Fruit fly (Drosophila melanogaster) whole organism, adult: ENCODE measurements around the gene CG1662.
A peak's percentile ranks its signal among the peaks of the same experiment; 100 is the strongest.

Experiments used
- CG11617 ChIP-seq: fragments of 200-800 bp; sonication (Bioruptor generic); optimal IDR thresholded peaks from 2 replicates; lab custom pipeline; 2017; ENCODE audit warnings: mild to moderate bottlenecking, missing biosample characterization, missing genetic modification reagents, missing genetic modification characterization
- CG12768 ChIP-seq: fragments of 200-800 bp; sonication (Bioruptor generic); optimal IDR thresholded peaks from 2 replicates; lab custom pipeline; 2017; ENCODE audit warnings: missing biosample characterization, missing genetic modification characterization, mild to moderate bottlenecking, moderate library complexity, missing genetic modification reagents
- CG14711 ChIP-seq: fragments of 200-800 bp; sonication (Bioruptor generic); optimal IDR thresholded peaks from 2 replicates; lab custom pipeline; 2018; ENCODE audit warnings: missing biosample characterization, mild to moderate bottlenecking, missing genetic modification characterization, moderate library complexity
- CG1620 ChIP-seq: fragments of 200-800 bp; sonication (Bioruptor generic); optimal IDR thresholded peaks from 2 replicates; lab custom pipeline; 2016; ENCODE audit warnings: missing biosample characterization, missing genetic modification characterization
- CG33017 ChIP-seq: fragments of 200-800 bp; sonication (Bioruptor generic); optimal IDR thresholded peaks from 2 replicates; lab custom pipeline; 2018; ENCODE audit warnings: missing biosample characterization, mild to moderate bottlenecking, missing genetic modification characterization, moderate library complexity
- CG5204 ChIP-seq: fragments of 200-800 bp; sonication (Bioruptor generic); optimal IDR thresholded peaks from 2 replicates; lab custom pipeline; 2016; ENCODE audit warnings: missing biosample characterization, missing genetic modification characterization
- CG7045 ChIP-seq: fragments of 200-800 bp; sonication (Bioruptor generic); optimal IDR thresholded peaks from 2 replicates; lab custom pipeline; 2017; ENCODE audit warnings: missing biosample characterization, mild to moderate bottlenecking, missing genetic modification characterization
- CG7101 ChIP-seq: fragments of 200-800 bp; sonication (Bioruptor generic); optimal IDR thresholded peaks from 2 replicates; lab custom pipeline; 2018; ENCODE audit warnings: missing biosample characterization, mild to moderate bottlenecking, missing genetic modification characterization, moderate library complexity
- Clk ChIP-seq: fragments of 200-800 bp; sonication (Bioruptor generic); optimal IDR thresholded peaks from 2 replicates; lab custom pipeline; 2017; ENCODE audit warnings: missing biosample characterization, missing genetic modification characterization
- Crg-1 ChIP-seq: fragments of 200-800 bp; sonication (Bioruptor generic); optimal IDR thresholded peaks from 2 replicates; lab custom pipeline; 2016; ENCODE audit warnings: missing biosample characterization, missing genetic modification characterization
- Hr96 ChIP-seq: fragments of 200-800 bp; sonication (Bioruptor generic); optimal IDR thresholded peaks from 2 replicates; lab custom pipeline; 2016; ENCODE audit warnings: missing biosample characterization, missing genetic modification characterization
- Mnt ChIP-seq: fragments of 200-800 bp; sonication (Bioruptor generic); optimal IDR thresholded peaks from 2 replicates; lab custom pipeline; 2016; ENCODE audit warnings: missing biosample characterization, mild to moderate bottlenecking, missing genetic modification characterization
- bab1 ChIP-seq: fragments of 200-800 bp; sonication (Bioruptor generic); optimal IDR thresholded peaks from 3 replicates; lab custom pipeline; 2019; ENCODE audit warnings: missing biosample characterization, mild to moderate bottlenecking, missing genetic modification characterization, moderate library complexity
- cic ChIP-seq: fragments of 200-800 bp; sonication (Bioruptor generic); optimal IDR thresholded peaks from 2 replicates; lab custom pipeline; 2017; ENCODE audit warnings: missing biosample characterization, mild to moderate bottlenecking, missing genetic modification characterization, moderate library complexity
- cnc ChIP-seq, 2 experiments: fragments of >200 bp; optimal IDR thresholded peaks; 2 replicates each; lab custom pipeline; 2017
- kay ChIP-seq: fragments of 200-800 bp; sonication (Bioruptor generic); peaks from one replicate; lab custom pipeline; 2016; ENCODE audit warnings: missing biosample characterization, missing genetic modification characterization, borderline replicate concordance
- ovo ChIP-seq: fragments of 200-800 bp; sonication (Bioruptor generic); optimal IDR thresholded peaks from 2 replicates; lab custom pipeline; 2016; ENCODE audit warnings: missing biosample characterization, missing genetic modification characterization
- pad ChIP-seq: fragments of 200-800 bp; sonication (Bioruptor generic); optimal IDR thresholded peaks from 3 replicates; lab custom pipeline; 2017; ENCODE audit warnings: missing biosample characterization, missing genetic modification characterization, mild to moderate bottlenecking, moderate library complexity, missing genetic modification reagents
- tj ChIP-seq: fragments of 200-800 bp; sonication (Bioruptor generic); optimal IDR thresholded peaks from 3 replicates; lab custom pipeline; 2017; ENCODE audit warnings: missing biosample characterization, mild to moderate bottlenecking, missing genetic modification characterization, moderate library complexity
- toe ChIP-seq: fragments of 200-800 bp; sonication (Bioruptor generic); optimal IDR thresholded peaks from 2 replicates; lab custom pipeline; 2016; ENCODE audit warnings: missing biosample characterization, missing genetic modification characterization

CG1662 gene

DNA sequence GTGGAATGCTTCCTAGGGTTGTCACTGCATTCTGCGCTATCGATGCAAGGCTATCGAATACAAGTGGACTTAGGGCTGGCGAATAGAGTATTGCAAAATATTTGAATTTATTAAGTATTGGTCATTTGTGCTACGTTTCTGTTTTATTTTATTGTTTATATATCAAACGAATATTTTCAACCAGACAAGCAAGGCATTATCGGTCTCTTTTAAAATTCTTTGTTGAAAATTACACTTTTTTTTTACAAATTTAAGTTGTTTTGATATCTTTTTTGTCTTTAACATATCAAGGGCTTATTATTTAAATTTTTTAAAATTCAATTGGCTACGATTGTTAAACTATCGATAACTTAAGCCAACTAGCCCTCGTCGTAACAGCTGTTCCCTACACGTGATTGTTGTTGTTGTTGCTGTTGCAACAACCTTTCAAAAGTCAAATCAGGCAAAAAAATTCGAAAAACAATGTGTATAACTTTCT lies at the start of gene CG1662, which contains the start of gene Ype:
TSS of gene CG1662 (plus strand) at position 191 of the 478 bp plus-strand sequence.
TSS of gene Ype (minus strand) at position 45 of the 478 bp plus-strand sequence.
- TF ChIP-seq toe (GFP tag; lab: Kevin White, UChicago), result peak; percentile 81
- TF ChIP-seq tj (GFP tag; lab: Kevin White, UChicago), result peak; percentile 89
- peak; percentile 82 for TF ChIP-seq ovo
- TF ChIP-seq cnc (optimal IDR thresholded peaks at IDR 0.05; lab: Kevin White, UChicago), result no peak
- peak; percentile 53 for TF ChIP-seq Clk (GFP tag; lab: Kevin White, UChicago)
- TF ChIP-seq Hr96 (GFP tag; lab: Kevin White, UChicago), result no peak
- peak; percentile 89 for TF ChIP-seq kay (GFP tag; lab: Kevin White, UChicago)
- TF ChIP-seq Mnt (GFP tag; lab: Kevin White, UChicago), result peak; percentile 94
- TF ChIP-seq CG11617 (GFP tag; lab: Kevin White, UChicago), result peak; percentile 91
- TF ChIP-seq CG7101 (tag; lab: Kevin White, UChicago), result peak; percentile 88
- TF ChIP-seq CG5204 (GFP tag; lab: Kevin White, UChicago), result no peak
- TF ChIP-seq CG7045 (GFP tag; lab: Kevin White, UChicago), result peak; percentile 63
- peak; percentile 58 for TF ChIP-seq CG33017 (tag; lab: Kevin White, UChicago)
- peak; percentile 86 for TF ChIP-seq bab1
- peak; percentile 79 for TF ChIP-seq pad (GFP tag; lab: Kevin White, UChicago)
- TF ChIP-seq CG1620 (GFP tag; lab: Kevin White, UChicago), result peak; percentile 93
- peak; percentile 14 for TF ChIP-seq cic (GFP tag; lab: Kevin White, UChicago)
- peak; percentile 83 for TF ChIP-seq Crg-1 (GFP tag; lab: Kevin White, UChicago)
- peak; percentile 47 for TF ChIP-seq CG12768
- TF ChIP-seq CG14711, result peak; percentile 99

- no peak for TF ChIP-seq ovo
- peak; percentile 5 for TF ChIP-seq bab1
- TF ChIP-seq CG7045 (GFP tag; lab: Kevin White, UChicago), result no peak
- TF ChIP-seq tj (GFP tag; lab: Kevin White, UChicago), result peak; percentile 92
- TF ChIP-seq CG14711, result no peak
- no peak for TF ChIP-seq CG11617 (GFP tag; lab: Kevin White, UChicago)
Measured at dm6 chrX:13338113-13338512, 49.2 kb upstream of the CG1662 start, which contains the start of gene CG15747. TSS of gene CG15747 (plus strand) at chrX:13338318.

- TF ChIP-seq CG7101 (tag; lab: Kevin White, UChicago) (peak; percentile 25), Hr96 (GFP tag; lab: Kevin White, UChicago) (no peak), CG33017 (tag; lab: Kevin White, UChicago) (peak; percentile 38), Clk (GFP tag; lab: Kevin White, UChicago) (no peak), ovo (no peak), tj (GFP tag; lab: Kevin White, UChicago) (peak; percentile 4), cic (GFP tag; lab: Kevin White, UChicago) (no peak), CG14711 (peak; percentile 20), CG7045 (GFP tag; lab: Kevin White, UChicago) (peak; percentile 47), toe (GFP tag; lab: Kevin White, UChicago) (no peak), kay (GFP tag; lab: Kevin White, UChicago) (no peak), Mnt (GFP tag; lab: Kevin White, UChicago) (no peak), Crg-1 (GFP tag; lab: Kevin White, UChicago) (no peak), CG1620 (GFP tag; lab: Kevin White, UChicago) (no peak), pad (GFP tag; lab: Kevin White, UChicago) (peak; percentile 6), CG5204 (GFP tag; lab: Kevin White, UChicago) (no peak), CG12768 (peak; percentile 44), bab1 (no peak), cnc (optimal IDR thresholded peaks at IDR 0.05; lab: Kevin White, UChicago) (no peak), CG11617 (GFP tag; lab: Kevin White, UChicago) (peak; percentile 17)
Measured at dm6 chrX:13345327-13345726, 42.0 kb upstream of the CG1662 start.

DNA sequence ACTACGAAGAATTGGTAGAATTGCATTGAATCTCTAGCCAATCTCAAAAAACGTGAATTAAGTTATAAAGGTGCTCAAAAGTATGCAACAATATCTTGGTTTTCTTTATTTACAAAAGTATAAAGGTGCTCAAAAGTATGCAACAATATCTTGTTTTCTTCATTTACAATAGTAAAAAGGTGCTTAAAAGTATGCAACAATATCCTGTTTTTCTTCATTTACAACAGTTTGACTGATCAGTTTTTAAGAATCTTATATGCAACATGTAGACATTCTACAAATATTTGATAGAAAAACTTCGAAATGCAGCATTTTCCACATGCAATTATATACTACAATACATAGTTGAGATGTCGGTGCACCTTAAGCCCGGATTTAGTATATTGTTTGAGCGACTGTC lies 40.4 kb upstream of the CG1662 start:
- no peak for TF ChIP-seq cnc (optimal IDR thresholded peaks at IDR 0.05; lab: Kevin White, UChicago)
- no peak for TF ChIP-seq tj (GFP tag; lab: Kevin White, UChicago)
- TF ChIP-seq CG5204 (GFP tag; lab: Kevin White, UChicago), result no peak
- no peak for TF ChIP-seq ovo
- TF ChIP-seq CG12768, result no peak
- TF ChIP-seq CG7045 (GFP tag; lab: Kevin White, UChicago), result no peak
- TF ChIP-seq kay (GFP tag; lab: Kevin White, UChicago), result no peak
- no peak for TF ChIP-seq CG11617 (GFP tag; lab: Kevin White, UChicago)
- TF ChIP-seq toe (GFP tag; lab: Kevin White, UChicago), result no peak
- no peak for TF ChIP-seq pad (GFP tag; lab: Kevin White, UChicago)
- no peak for TF ChIP-seq CG14711
- no peak for TF ChIP-seq Mnt (GFP tag; lab: Kevin White, UChicago)
- no peak for TF ChIP-seq Crg-1 (GFP tag; lab: Kevin White, UChicago)
- no peak for TF ChIP-seq CG7101 (tag; lab: Kevin White, UChicago)

DNA sequence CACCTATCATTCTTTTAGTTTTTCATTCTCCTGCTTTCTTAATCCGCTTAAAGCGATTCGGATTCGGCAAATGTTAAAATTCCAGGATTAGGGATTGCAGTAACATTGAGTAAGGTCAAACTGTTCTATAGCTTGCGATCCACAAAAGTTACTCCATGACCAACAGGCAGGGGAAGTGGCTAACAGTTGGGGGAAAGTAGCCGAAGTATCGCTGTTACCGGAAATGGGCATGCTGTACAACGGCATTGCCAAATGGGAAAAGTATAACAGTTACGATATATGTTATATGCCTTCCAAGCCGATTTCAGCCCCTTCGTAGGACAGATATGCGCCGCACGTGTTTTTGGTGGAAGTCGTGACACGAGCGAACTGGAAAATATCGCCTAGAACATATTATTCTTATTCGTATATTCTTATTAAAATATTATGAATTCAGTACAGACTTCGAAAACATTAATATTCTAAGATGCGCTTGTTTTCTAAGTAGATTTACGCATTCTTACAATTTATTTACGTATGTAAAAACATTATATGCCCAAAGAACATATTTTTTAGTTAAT lies 29.0 kb upstream of the CG1662 start:
- TF ChIP-seq CG7101 (tag; lab: Kevin White, UChicago) (no peak), ovo (no peak), pad (GFP tag; lab: Kevin White, UChicago) (peak; percentile 96)

dm6 chrX:13358948-13359347 lies 28.4 kb upstream of the CG1662 start, which contains the start of gene Syt12:
TSS of gene Syt12 (plus strand) at chrX:13359248.
- TF ChIP-seq pad (GFP tag; lab: Kevin White, UChicago) (no peak), Clk (GFP tag; lab: Kevin White, UChicago) (no peak), cic (GFP tag; lab: Kevin White, UChicago) (no peak), CG7045 (GFP tag; lab: Kevin White, UChicago) (no peak), CG11617 (GFP tag; lab: Kevin White, UChicago) (no peak), Hr96 (GFP tag; lab: Kevin White, UChicago) (no peak), Crg-1 (GFP tag; lab: Kevin White, UChicago) (no peak), CG5204 (GFP tag; lab: Kevin White, UChicago) (no peak), bab1 (no peak), CG7101 (tag; lab: Kevin White, UChicago) (no peak), ovo (no peak), CG12768 (no peak), CG1620 (GFP tag; lab: Kevin White, UChicago) (no peak), CG14711 (no peak), CG33017 (tag; lab: Kevin White, UChicago) (no peak), kay (GFP tag; lab: Kevin White, UChicago) (no peak), cnc (optimal IDR thresholded peaks at IDR 0.05; lab: Kevin White, UChicago) (no peak), toe (GFP tag; lab: Kevin White, UChicago) (no peak), Mnt (GFP tag; lab: Kevin White, UChicago) (no peak)
